Worm (Caenorhabditis elegans): ENCODE measurements around the gene srt-28.

ce11 chrV:2675692-2676091 lies 37.7 kb downstream of the srt-28 start:
- TF ChIP-seq nfya-1 (tag; optimal IDR thresholded peaks at IDR 0.05; ENCODE audit: borderline replicate concordance, insufficient read depth), result no peak
- TF ChIP-seq hmg-1.2 (GFP tag; IDR thresholded peaks at IDR 0.05), result no peak
- 0 out of 2 replicates have a peak, but pooled peaks have one; percentile 6 for TF ChIP-seq nfyb-1 (GFP tag; IDR thresholded peaks at IDR 0.05)
- TF ChIP-seq snpc-4 (GFP tag; optimal IDR thresholded peaks at IDR 0.05), result no peak
- TF ChIP-seq snpc-4 (tag; optimal IDR thresholded peaks at IDR 0.05), result no peak
- TF ChIP-seq ztf-18 (tag; optimal IDR thresholded peaks at IDR 0.05), result no peak
- no peak for TF ChIP-seq ceh-40 (GFP tag; IDR thresholded peaks at IDR 0.05)
- TF ChIP-seq unc-62 (GFP tag; optimal IDR thresholded peaks at IDR 0.05), result no peak
- TF ChIP-seq hsf-1 (GFP tag; IDR thresholded peaks at IDR 0.05), result no peak
- TF ChIP-seq aptf-3 (GFP tag; IDR thresholded peaks at IDR 0.05), result no peak
